Fruit fly (Drosophila melanogaster) whole organism, wandering third instar larva: ENCODE data around the gene Nprl3.

Source experiments
- Abd-B ChIP-seq: fragments of >200 bp; optimal IDR thresholded peaks from 2 replicates; lab custom pipeline; 2017; ENCODE audit warnings: missing biosample characterization, missing genetic modification characterization
- Hr78 ChIP-seq: fragments of >200 bp; optimal IDR thresholded peaks from 2 replicates; lab custom pipeline; 2017; ENCODE audit warnings: missing biosample characterization, missing genetic modification characterization
- Hr83 ChIP-seq: fragments of 200-300 bp; sonication (Bioruptor generic); optimal IDR thresholded peaks from 2 replicates; lab custom pipeline; 2016; ENCODE audit warnings: missing biosample characterization, mild to moderate bottlenecking, missing genetic modification characterization, moderate library complexity; ENCODE audit not compliant: poor library complexity, severe bottlenecking
- Myc ChIP-seq: fragments of >200 bp; optimal IDR thresholded peaks from 2 replicates; lab custom pipeline; 2017
- dmrt93B ChIP-seq: fragments of 200-800 bp; sonication (Bioruptor generic); optimal IDR thresholded peaks from 2 replicates; lab custom pipeline; 2018; ENCODE audit warnings: missing biosample characterization, mild to moderate bottlenecking, missing genetic modification characterization
- fru ChIP-seq: fragments of 200-800 bp; sonication (Bioruptor generic); optimal IDR thresholded peaks from 3 replicates; lab custom pipeline; 2016; ENCODE audit warnings: missing biosample characterization, mild to moderate bottlenecking, missing genetic modification characterization
- rgr ChIP-seq: fragments of 200-800 bp; sonication (Bioruptor generic); optimal IDR thresholded peaks from 3 replicates; lab custom pipeline; 2016; ENCODE audit warnings: missing biosample characterization, mild to moderate bottlenecking, missing genetic modification characterization

DNA sequence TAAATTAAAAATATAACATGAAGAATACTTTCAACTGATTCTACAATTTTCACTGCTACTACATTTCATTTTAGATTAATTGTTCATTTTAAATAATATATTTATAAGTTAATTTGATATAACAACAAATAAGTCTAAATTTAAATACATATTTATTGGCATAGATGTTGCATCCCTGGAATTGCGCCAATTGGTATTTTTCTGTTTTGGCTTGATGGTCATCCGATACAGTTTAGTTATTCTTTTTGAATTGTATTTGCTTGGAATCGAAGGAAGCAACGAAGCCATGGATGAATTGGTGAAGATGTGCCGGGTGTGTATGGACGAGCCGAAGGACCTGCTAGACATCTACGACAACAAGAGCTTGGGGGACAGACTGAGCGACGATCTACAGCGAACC lies 4.7 kb downstream of the Nprl3 start, which contains the start of gene CG17361:
- no peak for TF ChIP-seq Hr78 (GFP tag; lab: Kevin White, UChicago)
- TF ChIP-seq Hr83 (GFP tag; lab: Kevin White, UChicago) = no peak
- no peak for TF ChIP-seq dmrt93B (GFP tag; lab: Kevin White, UChicago)
- no peak for TF ChIP-seq Abd-B (GFP tag; lab: Kevin White, UChicago)
- TF ChIP-seq fru (GFP tag; lab: Kevin White, UChicago) = no peak
- no peak for TF ChIP-seq Myc (lab: Kevin White, UChicago)
- no peak for TF ChIP-seq rgr (GFP tag; lab: Kevin White, UChicago)
